Fruit fly (Drosophila melanogaster) S2 (cell line): ENCODE results near the gene grass.

ENCODE experiments used
- CG8478 ChIP-seq: fragments of >200 bp; optimal IDR thresholded peaks from 2 replicates; lab custom pipeline; 2018
- CTCF ChIP-seq, 2 experiments: fragments of >200 bp; optimal IDR thresholded peaks; 2 replicates each; lab custom pipeline; 2018

DNA sequence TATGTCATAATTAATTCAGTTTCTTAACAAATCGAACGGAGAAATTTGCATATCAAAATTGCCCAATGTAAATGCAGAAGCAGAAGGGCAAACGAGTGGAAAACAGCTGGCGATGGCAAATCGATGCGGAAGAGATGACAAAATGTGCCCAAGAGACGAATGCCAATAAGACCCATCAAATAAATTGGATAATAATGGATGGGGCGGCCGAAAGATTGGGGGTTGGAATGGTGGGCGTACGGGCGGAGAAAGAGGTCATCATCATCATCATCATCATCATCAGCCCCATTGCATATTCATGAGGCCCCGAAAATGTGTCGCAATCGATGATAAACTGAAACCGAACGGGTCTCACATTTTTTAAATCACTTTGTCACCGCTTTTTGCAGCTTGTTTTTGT is 23.8 kb upstream of the grass start:
- TF ChIP-seq CG8478, result no peak
- no peak for TF ChIP-seq CTCF (optimal IDR thresholded peaks at IDR 0.05; lab: Kevin White, UChicago)
